Worm (Caenorhabditis elegans) whole organism, L1 larva: ENCODE results near the gene srh-201.

Source experiments
- ama-1 ChIP-seq: fragments of 150-350 bp; optimal IDR thresholded peaks from 2 replicates; lab custom pipeline; 2014
- ceh-8 ChIP-seq: fragments of 200-800 bp; sonication (Bioruptor generic); optimal IDR thresholded peaks from 2 replicates; lab custom pipeline; 2018; ENCODE audit warnings: mild to moderate bottlenecking, missing genetic modification characterization, moderate library complexity, missing compliant biosample characterization
- hlh-4 ChIP-seq: sonication (generic microtip); optimal IDR thresholded peaks from 2 replicates; lab custom pipeline; 2016; ENCODE audit warnings: mild to moderate bottlenecking, missing genetic modification characterization, missing compliant biosample characterization
- jun-1 ChIP-seq: fragments of 150-350 bp; optimal IDR thresholded peaks from 2 replicates; lab custom pipeline; 2014; ENCODE audit warnings: missing biosample characterization, missing genetic modification reagents, missing genetic modification characterization
- lin-13 ChIP-seq: fragments of 150-350 bp; optimal IDR thresholded peaks from 2 replicates; lab custom pipeline; 2014; ENCODE audit warnings: missing biosample characterization, missing genetic modification reagents, missing genetic modification characterization
- mep-1 ChIP-seq: fragments of 150-350 bp; optimal IDR thresholded peaks from 2 replicates; lab custom pipeline; 2014; ENCODE audit warnings: missing biosample characterization, missing genetic modification characterization
- nhr-20 ChIP-seq: sonication (generic microtip); optimal IDR thresholded peaks from 2 replicates; lab custom pipeline; 2016; ENCODE audit warnings: mild to moderate bottlenecking, missing genetic modification characterization, missing compliant biosample characterization
- nhr-77 ChIP-seq: fragments of 150-350 bp; optimal IDR thresholded peaks from 2 replicates; lab custom pipeline; 2014; ENCODE audit warnings: missing biosample characterization, missing genetic modification characterization
- unc-62 ChIP-seq: fragments of 150-350 bp; optimal IDR thresholded peaks from 2 replicates; lab custom pipeline; 2014; ENCODE audit warnings: missing biosample characterization, missing genetic modification reagents, missing genetic modification characterization

- TF ChIP-seq jun-1 (tag; lab: Kevin White, UChicago) (no peak), ama-1 (lab: Kevin White, UChicago) (no peak), ceh-8 (GFP tag; lab: Kevin White, UChicago) (no peak), hlh-4 (tag; lab: Kevin White, UChicago) (no peak), lin-13 (GFP tag; lab: Kevin White, UChicago) (no peak), mep-1 (tag; lab: Kevin White, UChicago) (no peak), unc-62 (GFP tag; lab: Kevin White, UChicago) (no peak), nhr-20 (tag; lab: Kevin White, UChicago) (no peak), nhr-77 (no peak)
Measured at ce11 chrV:9041030-9041429, 27.4 kb upstream of the srh-201 start, which contains the start of gene cyp-33B1.
